Fruit fly (Drosophila melanogaster): ENCODE results near the gene CG4424.

dm6 chr3R:20006617-20007016, 21.2 kb downstream of the CG4424 start:
- TF ChIP-seq usp (GFP tag; optimal IDR thresholded peaks at IDR 0.05) (no peak), Dll (optimal IDR thresholded peaks at IDR 0.05) (no peak), pan (optimal IDR thresholded peaks at IDR 0.05) (no peak)
